Worm (Caenorhabditis elegans): Measurements from ENCODE around the gene F26F4.9.

The F26F4.9 gene

DNA sequence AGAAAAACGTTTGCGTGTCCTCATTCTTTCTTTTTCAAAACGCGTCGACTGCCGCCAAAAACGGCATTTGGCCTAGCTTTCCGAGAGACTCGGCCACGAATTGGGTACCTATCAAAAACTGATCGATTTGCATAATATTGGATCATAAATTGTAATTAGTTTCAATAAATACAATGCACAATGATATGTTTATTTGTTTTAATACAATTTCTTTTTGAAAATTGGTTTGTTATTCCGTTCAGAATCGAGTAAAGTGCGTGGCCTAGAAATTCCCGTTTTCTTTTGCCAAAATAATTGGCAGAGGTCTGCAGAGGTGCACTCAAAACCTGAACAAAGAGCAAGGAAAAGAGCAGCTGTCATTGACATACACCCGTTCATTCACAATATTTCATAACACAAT is 6.9 kb downstream of the F26F4.9 start, which contains the start of gene F26F4.8 (continued):
- TF ChIP-seq ceh-31 (tag; optimal IDR thresholded peaks at IDR 0.05) (peak; percentile 92), eyg-1 (tag; optimal IDR thresholded peaks at IDR 0.05) (peak; percentile 7), ceh-14 (tag; optimal IDR thresholded peaks at IDR 0.05) (peak; percentile 14), rnt-1 (tag; optimal IDR thresholded peaks at IDR 0.05) (peak; percentile 46), hlh-8 (tag; optimal IDR thresholded peaks at IDR 0.05) (peak; percentile 89), madf-2 (tag; optimal IDR thresholded peaks at IDR 0.05) (no peak), hlh-13 (GFP tag; optimal IDR thresholded peaks at IDR 0.05) (no peak), fkh-6 (tag; optimal IDR thresholded peaks at IDR 0.05) (peak; percentile 40)

DNA sequence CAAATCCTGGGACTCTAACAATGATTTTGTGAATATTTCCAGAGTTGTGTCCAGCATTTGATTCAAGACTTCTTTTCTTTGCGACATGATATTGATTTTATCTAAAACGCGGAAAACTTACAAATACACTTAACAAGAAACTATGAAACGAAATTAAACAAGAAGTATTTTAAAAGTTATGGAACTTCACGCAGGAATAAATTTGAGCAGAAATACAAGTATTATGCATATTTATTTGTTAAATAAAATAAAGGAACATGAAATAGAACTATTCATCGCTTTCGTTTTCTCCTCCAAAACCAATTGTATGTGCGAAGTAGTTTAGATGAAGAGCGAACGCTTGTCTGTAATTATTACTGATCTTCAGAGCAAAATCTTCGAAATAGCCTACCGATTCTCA is 8.5 kb downstream of the F26F4.9 start, which contains the start of gene kbp-2:
Gene kbp-2, minus strand, starts transcription at position 101 of the 400 bp plus-strand sequence.
- TF ChIP-seq che-1 (tag; optimal IDR thresholded peaks at IDR 0.05): no peak
- no peak for TF ChIP-seq ceh-34 (tag; optimal IDR thresholded peaks at IDR 0.05)
- TF ChIP-seq ref-2 (tag; optimal IDR thresholded peaks at IDR 0.05): no peak
- no peak for TF ChIP-seq dmd-4 (tag; optimal IDR thresholded peaks at IDR 0.05; ENCODE audit: borderline replicate concordance)
- TF ChIP-seq pat-9 (tag; optimal IDR thresholded peaks at IDR 0.05): no peak
- no peak for TF ChIP-seq pqm-1 (tag; optimal IDR thresholded peaks at IDR 0.05)
- TF ChIP-seq mec-3 (tag; optimal IDR thresholded peaks at IDR 0.05; ENCODE audit: borderline replicate concordance): no peak
- TF ChIP-seq ceh-9 (tag; optimal IDR thresholded peaks at IDR 0.05): no peak
- TF ChIP-seq hlh-6 (tag; optimal IDR thresholded peaks at IDR 0.05): no peak
- TF ChIP-seq nhr-232 (tag; optimal IDR thresholded peaks at IDR 0.05): no peak
- no peak for TF ChIP-seq tbx-7 (tag; optimal IDR thresholded peaks at IDR 0.05)
- no peak for TF ChIP-seq ceh-24 (tag; optimal IDR thresholded peaks at IDR 0.05)
- TF ChIP-seq unc-86 (tag; optimal IDR thresholded peaks at IDR 0.05): no peak
- TF ChIP-seq lin-11 (tag; optimal IDR thresholded peaks at IDR 0.05): no peak
- TF ChIP-seq ceh-22 (tag; optimal IDR thresholded peaks at IDR 0.05): no peak
- TF ChIP-seq F13H6.1 (tag; optimal IDR thresholded peaks at IDR 0.05): no peak
- TF ChIP-seq fkh-10 (GFP tag; optimal IDR thresholded peaks at IDR 0.05): no peak
- no peak for TF ChIP-seq hlh-13 (GFP tag; optimal IDR thresholded peaks at IDR 0.05)
- TF ChIP-seq pros-1 (tag; optimal IDR thresholded peaks at IDR 0.05): no peak

DNA sequence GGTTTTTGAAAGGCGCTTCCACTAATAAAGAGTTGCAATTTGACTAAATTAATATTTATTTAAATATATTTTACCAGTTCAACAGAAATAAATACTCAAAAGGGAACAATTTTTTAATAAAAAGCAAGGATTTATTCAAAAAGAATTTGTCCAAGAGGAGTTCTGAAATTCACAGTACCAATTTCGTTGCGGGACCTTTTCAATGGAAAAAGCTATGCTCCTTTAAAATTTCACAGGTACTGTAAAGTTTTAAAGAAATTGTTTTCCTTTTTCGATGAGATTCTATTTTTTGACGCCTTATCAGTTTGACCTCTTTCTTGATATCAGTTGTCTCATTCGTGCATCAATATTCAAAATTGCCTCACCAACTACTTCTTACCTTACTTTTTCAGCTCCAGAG is 12.1 kb downstream of the F26F4.9 start, which contains the start of gene tag-340:
Gene tag-340, plus strand, starts transcription at position 249 of the 400 bp plus-strand sequence.
- TF ChIP-seq ahr-1 (tag; optimal IDR thresholded peaks at IDR 0.05) (no peak), sox-4 (tag; optimal IDR thresholded peaks at IDR 0.05) (no peak), C38D4.7 (GFP tag; optimal IDR thresholded peaks at IDR 0.05) (no peak), ceh-9 (tag; optimal IDR thresholded peaks at IDR 0.05) (no peak), elt-2 (tag; optimal IDR thresholded peaks at IDR 0.05) (no peak), pat-9 (tag; optimal IDR thresholded peaks at IDR 0.05) (no peak), sdc-2 (tag; optimal IDR thresholded peaks at IDR 0.05) (no peak)

DNA sequence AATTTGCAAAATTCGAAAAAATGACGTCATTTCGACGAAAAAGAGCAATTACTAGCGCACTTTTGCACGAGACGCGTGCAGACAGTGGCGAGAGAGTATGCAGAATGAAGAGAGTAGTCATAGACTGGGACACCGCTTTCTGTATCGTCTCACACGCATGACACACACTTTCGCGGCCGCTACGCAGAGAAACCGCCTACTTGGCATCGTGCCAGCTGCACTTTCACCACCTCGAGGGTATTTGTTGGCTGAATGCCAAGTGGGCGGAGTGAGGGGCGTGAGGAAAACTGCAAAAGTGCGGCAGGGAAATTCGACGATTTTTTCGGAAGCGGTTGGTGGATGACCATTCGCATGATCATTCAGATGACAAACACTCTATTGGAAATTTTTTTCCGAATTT is 12.6 kb downstream of the F26F4.9 start:
- TF ChIP-seq hlh-13 (GFP tag; optimal IDR thresholded peaks at IDR 0.05) (no peak), lin-11 (tag; optimal IDR thresholded peaks at IDR 0.05) (no peak), ceh-2 (tag; optimal IDR thresholded peaks at IDR 0.05) (peak; percentile 70), pat-9 (tag; optimal IDR thresholded peaks at IDR 0.05) (peak; percentile 46), K02D7.2 (tag; optimal IDR thresholded peaks at IDR 0.05) (no peak), tbx-2 (tag; optimal IDR thresholded peaks at IDR 0.05) (peak; percentile 98), pqm-1 (tag; optimal IDR thresholded peaks at IDR 0.05) (peak; percentile 77), unc-86 (tag; optimal IDR thresholded peaks at IDR 0.05) (peak; percentile 54), ceh-14 (tag; optimal IDR thresholded peaks at IDR 0.05) (peak; percentile 88), madf-2 (tag; optimal IDR thresholded peaks at IDR 0.05) (peak; percentile 63), rnt-1 (tag; optimal IDR thresholded peaks at IDR 0.05) (peak; percentile 98), tbx-7 (tag; optimal IDR thresholded peaks at IDR 0.05) (peak; percentile 52), dve-1 (tag; optimal IDR thresholded peaks at IDR 0.05) (peak; percentile 93), T23F11.4 (GFP tag; optimal IDR thresholded peaks at IDR 0.05) (peak; percentile 40), npax-4 (tag; optimal IDR thresholded peaks at IDR 0.05) (no peak), K09A11.1 (tag; optimal IDR thresholded peaks at IDR 0.05; ENCODE audit: insufficient read depth) (peak; percentile 33), elt-2 (tag; optimal IDR thresholded peaks at IDR 0.05) (peak; percentile 70), ama-1 (optimal IDR thresholded peaks at IDR 0.05) (no peak), ceh-19 (GFP tag; optimal IDR thresholded peaks at IDR 0.05) (peak; percentile 56), hlh-8 (tag; optimal IDR thresholded peaks at IDR 0.05) (peak; percentile 40), pha-4 (tag; optimal IDR thresholded peaks at IDR 0.05) (no peak), ceh-48 (tag; optimal IDR thresholded peaks at IDR 0.05) (peak; percentile 23), ceh-30 (tag; optimal IDR thresholded peaks at IDR 0.05) (peak; percentile 5), nfya-1 (tag; optimal IDR thresholded peaks at IDR 0.05) (peak; percentile 97), unc-55 (GFP tag; optimal IDR thresholded peaks at IDR 0.05) (peak; percentile 94), unc-3 (GFP tag; conservative IDR thresholded peaks at IDR 0.05) (0 out of 2 replicates have a peak, but pooled peaks have one; percentile 37), unc-3 (tag; optimal IDR thresholded peaks at IDR 0.05) (peak; percentile 85)

All from whole organism, late embryonic.